Fruit fly (Drosophila melanogaster): ENCODE measurements around the gene p130CAS.

p130CAS gene

dm6 chr3L:131151-131997, 21.3 kb upstream of the p130CAS start (continued):
- TF ChIP-seq Usf (GFP tag; optimal IDR thresholded peaks at IDR 0.05) (no peak), Sry-δ (GFP tag; optimal IDR thresholded peaks at IDR 0.05) (no peak), CG32532 (GFP tag; IDR thresholded peaks at IDR 0.05) (peak; percentile 63), D19A (tag; optimal IDR thresholded peaks at IDR 0.05) (peak; percentile 32), CG10431 (GFP tag; optimal IDR thresholded peaks at IDR 0.05) (peak; percentile 53), Med (GFP tag) (peak; percentile 91), CG6689 (GFP tag; IDR thresholded peaks at IDR 0.05) (0 out of 2 replicates have a peak, but pooled peaks have one; percentile 7), insv (GFP tag; optimal IDR thresholded peaks at IDR 0.05) (peak; percentile 31 to 93), abd-A (tag; optimal IDR thresholded peaks at IDR 0.05) (peak; percentile 95), Atf3 (GFP tag; optimal IDR thresholded peaks at IDR 0.05) (peak; percentile 12), ro (GFP tag; IDR thresholded peaks at IDR 0.05) (no peak), Hsf (GFP tag; optimal IDR thresholded peaks at IDR 0.05) (no peak), CG2678 (tag; optimal IDR thresholded peaks at IDR 0.05) (peak; percentile 11), Hmx (GFP tag; optimal IDR thresholded peaks at IDR 0.05) (no peak), exex (tag; optimal IDR thresholded peaks at IDR 0.05) (peak; percentile 54), CG11723 (GFP tag; optimal IDR thresholded peaks at IDR 0.05) (peak; percentile 20), CG9876 (GFP tag; optimal IDR thresholded peaks at IDR 0.05) (peak; percentile 3), CG4360 (GFP tag; IDR thresholded peaks at IDR 0.05) (0 out of 2 replicates have a peak, but pooled peaks have one; percentile 34), h (optimal IDR thresholded peaks at IDR 0.05) (no peak), Hey (tag; optimal IDR thresholded peaks at IDR 0.05) (peak; percentile 55), sc (optimal IDR thresholded peaks at IDR 0.05) (no peak), sc (GFP tag; optimal IDR thresholded peaks at IDR 0.05) (no peak), pfk (GFP tag; optimal IDR thresholded peaks at IDR 0.05) (peak; percentile 78), CG1529 (GFP tag; optimal IDR thresholded peaks at IDR 0.05) (peak; percentile 39), CG7372 (GFP tag; IDR thresholded peaks at IDR 0.05) (0 out of 2 replicates have a peak, but pooled peaks have one; percentile 6)

dm6 chr3L:131998-132693, 20.5 kb upstream of the p130CAS start:
- no peak for TF ChIP-seq CG11093 (GFP tag; IDR thresholded peaks at IDR 0.05)
- TF ChIP-seq peb (GFP tag; IDR thresholded peaks at IDR 0.05), result no peak
- no peak for TF ChIP-seq CG17829 (tag; optimal IDR thresholded peaks at IDR 0.05)
- TF ChIP-seq E2f1 (GFP tag; IDR thresholded peaks at IDR 0.05), result peak; percentile 31; the same call in 1 of the 2 replicates
- no peak for TF ChIP-seq tll (GFP tag; optimal IDR thresholded peaks at IDR 0.05)
- no peak for TF ChIP-seq Hr51 (GFP tag; optimal IDR thresholded peaks at IDR 0.05)
- no peak for TF ChIP-seq Deaf1 (tag; optimal IDR thresholded peaks at IDR 0.05)
- no peak for TF ChIP-seq CG14965 (GFP tag; optimal IDR thresholded peaks at IDR 0.05; ENCODE audit: borderline replicate concordance)
- no peak for TF ChIP-seq croc (GFP tag; conservative IDR thresholded peaks at IDR 0.05)
- TF ChIP-seq CG6254 (GFP tag; optimal IDR thresholded peaks at IDR 0.05), result peak; percentile 45
- no peak for TF ChIP-seq CG3065 (GFP tag; optimal IDR thresholded peaks at IDR 0.05)
- no peak for TF ChIP-seq CG11696 (GFP tag; IDR thresholded peaks at IDR 0.05)
- no peak for TF ChIP-seq jing (GFP tag; optimal IDR thresholded peaks at IDR 0.05)
- no peak for TF ChIP-seq CG12744 (GFP tag; optimal IDR thresholded peaks at IDR 0.05)
- TF ChIP-seq ato (GFP tag; IDR thresholded peaks at IDR 0.05; ENCODE audit: partially characterized antibody), result no peak
- no peak for TF ChIP-seq insv (GFP tag; optimal IDR thresholded peaks at IDR 0.05)
- TF ChIP-seq Lpt (GFP tag; optimal IDR thresholded peaks at IDR 0.05), result no peak
- TF ChIP-seq salm (tag; optimal IDR thresholded peaks at IDR 0.05), result no peak
- no peak for TF ChIP-seq trh (GFP tag; optimal IDR thresholded peaks at IDR 0.05)
- TF ChIP-seq HLH54F (GFP tag; optimal IDR thresholded peaks at IDR 0.05), result no peak
- no peak for TF ChIP-seq zen2 (GFP tag; IDR thresholded peaks at IDR 0.05; ENCODE audit: partially characterized antibody)
- TF ChIP-seq CG30020 (tag; optimal IDR thresholded peaks at IDR 0.05), result no peak
- no peak for TF ChIP-seq CG33213 (GFP tag; optimal IDR thresholded peaks at IDR 0.05)
- TF ChIP-seq CG18764 (GFP tag; optimal IDR thresholded peaks at IDR 0.05), result no peak
- TF ChIP-seq dimm (GFP tag; IDR thresholded peaks at IDR 0.05), result no peak

Measured in whole organism, embryonic.